Worm (Caenorhabditis elegans) whole organism, L4 larva: Measurements from ENCODE around the gene xbx-6.

Experiments used
- Y105C5A.15 ChIP-seq: fragments of 200-800 bp; sonication (Bioruptor generic); IDR thresholded peaks from 2 replicates; pipeline ENCODE4 v1.3.6; 2022; ENCODE audit warnings: missing genetic modification characterization, missing compliant biosample characterization
- daf-19 ChIP-seq: fragments of 200-800 bp; sonication (Bioruptor generic); conservative IDR thresholded peaks from 2 replicates; pipeline ENCODE4 v1.3.6; 2022; ENCODE audit warnings: missing genetic modification characterization, missing compliant biosample characterization
- egl-27 ChIP-seq: sonication (generic microtip); optimal IDR thresholded peaks from 3 replicates; lab custom pipeline; 2017; ENCODE audit warnings: missing biosample characterization, missing genetic modification reagents, missing genetic modification characterization
- lin-13 ChIP-seq: fragments of 150-350 bp; optimal IDR thresholded peaks from 2 replicates; lab custom pipeline; 2014; ENCODE audit warnings: missing biosample characterization, missing genetic modification reagents, missing genetic modification characterization
- mdl-1 ChIP-seq, 2 experiments: fragments of 150-350 bp in 1 of 2; sonication (generic microtip) in 1 of 2; optimal IDR thresholded peaks; 2 replicates each; lab custom pipeline; 2014 to 2017; ENCODE audit warnings: missing biosample characterization in 2 of 2, missing genetic modification characterization in 2 of 2
- php-3 ChIP-seq: fragments of 200-800 bp; sonication (Bioruptor generic); IDR thresholded peaks from 2 replicates; pipeline ENCODE4 v1.3.6; 2022; ENCODE audit warnings: missing genetic modification reagents, missing genetic modification characterization, missing compliant biosample characterization
- unc-39 ChIP-seq: sonication (generic microtip); optimal IDR thresholded peaks from 2 replicates; lab custom pipeline; 2017; ENCODE audit warnings: missing biosample characterization, missing genetic modification characterization
- unc-62 ChIP-seq, 3 experiments: fragments of 150-350 bp in 1 of 3; sonication (generic microtip); optimal IDR thresholded peaks in 2 of 3; peaks in 1 of 3; 1 replicate in 1 of 3; 2 replicates in 2 of 3; lab custom pipeline; 2014 to 2017; ENCODE audit warnings: missing biosample characterization in 3 of 3, missing genetic modification characterization in 3 of 3, missing genetic modification reagents in 3 of 3, missing genotype in 1 of 3
- ztf-11 ChIP-seq: fragments of 150-350 bp; optimal IDR thresholded peaks from 2 replicates; lab custom pipeline; 2014; ENCODE audit warnings: missing biosample characterization, missing genetic modification characterization

ce11 chrV:9740858-9741257, 38.0 kb downstream of the xbx-6 start, which contains the start of gene sta-2:
- TF ChIP-seq daf-19 (GFP tag; lab: Robert Waterston, UW) (no peak), php-3 (GFP tag; lab: Robert Waterston, UW) (no peak), ztf-11 (tag; lab: Kevin White, UChicago) (no peak), egl-27 (tag; lab: Kevin White, UChicago) (no peak), unc-39 (no peak), lin-13 (no peak), Y105C5A.15 (GFP tag; lab: Robert Waterston, UW) (no peak), unc-62 (GFP tag; optimal IDR thresholded peaks at IDR 0.05 in 1 of 2; lab: Kevin White, UChicago) (peak in 1 of 2 experiments; percentile 64), unc-62 (tag; optimal IDR thresholded peaks at IDR 0.05; lab: Kevin White, UChicago) (no peak), mdl-1 (tag; optimal IDR thresholded peaks at IDR 0.05; lab: Kevin White, UChicago) (peak in 1 of 2 experiments; percentile 26)
